Worm (Caenorhabditis elegans) whole organism, late embryonic: ENCODE results near the gene Y26E6A.2.

ENCODE experiments used
- C08G9.2 ChIP-seq: sonication (generic microtip); optimal IDR thresholded peaks from 2 replicates; lab custom pipeline; 2016; ENCODE audit warnings: mild to moderate bottlenecking, missing genetic modification characterization, moderate library complexity, missing compliant biosample characterization
- C38D4.7 ChIP-seq: fragments of 200-800 bp; sonication (Bioruptor generic); optimal IDR thresholded peaks from 2 replicates; lab custom pipeline; 2018; ENCODE audit warnings: mild to moderate bottlenecking, missing genetic modification characterization, moderate library complexity, missing compliant biosample characterization
- F13H6.1 ChIP-seq: sonication (generic microtip); optimal IDR thresholded peaks from 2 replicates; lab custom pipeline; 2016; ENCODE audit warnings: missing genetic modification characterization, missing compliant biosample characterization
- T23F11.4 ChIP-seq: fragments of 200-800 bp; sonication (Bioruptor generic); optimal IDR thresholded peaks from 2 replicates; lab custom pipeline; 2018; ENCODE audit warnings: mild to moderate bottlenecking, missing genetic modification characterization, missing compliant biosample characterization
- Y22D7AL.16 ChIP-seq: sonication (generic microtip); optimal IDR thresholded peaks from 2 replicates; lab custom pipeline; 2016; ENCODE audit warnings: missing genetic modification characterization, missing compliant biosample characterization
- ama-1 ChIP-seq: fragments of 150-350 bp; optimal IDR thresholded peaks from 2 replicates; lab custom pipeline; 2014
- ceh-18 ChIP-seq: sonication (generic microtip); optimal IDR thresholded peaks from 2 replicates; lab custom pipeline; 2016; ENCODE audit warnings: missing genetic modification characterization, missing compliant biosample characterization
- ceh-19 ChIP-seq: fragments of 200-800 bp; sonication (Bioruptor generic); optimal IDR thresholded peaks from 2 replicates; lab custom pipeline; 2018; ENCODE audit warnings: mild to moderate bottlenecking, missing genetic modification characterization, missing compliant biosample characterization
- ceh-2 ChIP-seq: sonication (generic microtip); optimal IDR thresholded peaks from 2 replicates; lab custom pipeline; 2016; ENCODE audit warnings: missing genotype, missing genetic modification characterization, missing compliant biosample characterization
- ceh-22 ChIP-seq: sonication (generic microtip); optimal IDR thresholded peaks from 2 replicates; lab custom pipeline; 2017; ENCODE audit warnings: missing biosample characterization, missing genetic modification characterization
- ceh-24 ChIP-seq: sonication (generic microtip); optimal IDR thresholded peaks from 2 replicates; lab custom pipeline; 2016; ENCODE audit warnings: mild to moderate bottlenecking, missing genetic modification characterization, missing compliant biosample characterization
- ceh-31 ChIP-seq: sonication (generic microtip); optimal IDR thresholded peaks from 2 replicates; lab custom pipeline; 2016; ENCODE audit warnings: missing genetic modification characterization, missing compliant biosample characterization
- ceh-34 ChIP-seq: sonication (generic microtip); optimal IDR thresholded peaks from 2 replicates; lab custom pipeline; 2016; ENCODE audit warnings: mild to moderate bottlenecking, missing genetic modification characterization, missing compliant biosample characterization
- ceh-45 ChIP-seq: fragments of 200-800 bp; sonication (Bioruptor generic); IDR thresholded peaks from 2 replicates; pipeline ENCODE4 v1.3.6; 2022; ENCODE audit warnings: missing genetic modification reagents, missing genetic modification characterization, missing compliant biosample characterization
- ceh-6 ChIP-seq: fragments of 200-800 bp; sonication (Bioruptor generic); optimal IDR thresholded peaks from 2 replicates; lab custom pipeline; 2018; ENCODE audit warnings: mild to moderate bottlenecking, missing genetic modification characterization, missing compliant biosample characterization
- ceh-9 ChIP-seq: sonication (generic microtip); optimal IDR thresholded peaks from 2 replicates; lab custom pipeline; 2016; ENCODE audit warnings: mild to moderate bottlenecking, missing genetic modification characterization, inconsistent platforms, missing compliant biosample characterization
- elt-2 ChIP-seq: sonication (generic microtip); optimal IDR thresholded peaks from 2 replicates; lab custom pipeline; 2016; ENCODE audit warnings: missing genetic modification reagents, missing genetic modification characterization, missing compliant biosample characterization
- elt-4 ChIP-seq: sonication (generic microtip); optimal IDR thresholded peaks from 2 replicates; lab custom pipeline; 2016; ENCODE audit warnings: missing genetic modification characterization, missing compliant biosample characterization
- ets-4 ChIP-seq: sonication (generic microtip); optimal IDR thresholded peaks from 2 replicates; lab custom pipeline; 2016; ENCODE audit warnings: missing genetic modification characterization, missing compliant biosample characterization
- eyg-1 ChIP-seq: sonication (generic microtip); optimal IDR thresholded peaks from 2 replicates; lab custom pipeline; 2016; ENCODE audit warnings: missing genotype, missing genetic modification characterization, missing compliant biosample characterization
- hlh-13 ChIP-seq: fragments of 200-800 bp; sonication (Bioruptor generic); optimal IDR thresholded peaks from 2 replicates; lab custom pipeline; 2018; ENCODE audit warnings: mild to moderate bottlenecking, missing genetic modification characterization, missing compliant biosample characterization
- hlh-30 ChIP-seq: sonication (generic microtip); optimal IDR thresholded peaks from 2 replicates; lab custom pipeline; 2017; ENCODE audit warnings: antibody characterized with exemption, missing genetic modification characterization, missing compliant biosample characterization; ENCODE audit not compliant: insufficient read depth
- hlh-6 ChIP-seq: sonication (generic microtip); optimal IDR thresholded peaks from 2 replicates; lab custom pipeline; 2016; ENCODE audit warnings: missing genotype, missing genetic modification characterization, missing compliant biosample characterization
- lim-6 ChIP-seq: sonication (generic microtip); optimal IDR thresholded peaks from 2 replicates; lab custom pipeline; 2016; ENCODE audit warnings: missing genetic modification characterization, missing compliant biosample characterization
- madf-2 ChIP-seq: sonication (generic microtip); optimal IDR thresholded peaks from 2 replicates; lab custom pipeline; 2017; ENCODE audit warnings: missing genetic modification characterization, missing compliant biosample characterization
- nfya-1 ChIP-seq: sonication (generic microtip); optimal IDR thresholded peaks from 2 replicates; lab custom pipeline; 2017; ENCODE audit warnings: missing genetic modification characterization, mild to moderate bottlenecking, missing compliant biosample characterization, antibody characterized with exemption, moderate library complexity
- nhr-232 ChIP-seq: sonication (generic microtip); optimal IDR thresholded peaks from 2 replicates; lab custom pipeline; 2016; ENCODE audit warnings: missing genetic modification characterization, missing compliant biosample characterization
- pag-3 ChIP-seq: sonication (generic microtip); optimal IDR thresholded peaks from 2 replicates; lab custom pipeline; 2016; ENCODE audit warnings: missing compliant biosample characterization, missing genetic modification characterization, borderline replicate concordance
- pat-9 ChIP-seq: fragments of 200-800 bp; sonication (Bioruptor generic); optimal IDR thresholded peaks from 2 replicates; lab custom pipeline; 2018; ENCODE audit warnings: mild to moderate bottlenecking, missing genetic modification characterization, moderate library complexity, missing compliant biosample characterization
- pha-2 ChIP-seq: sonication (generic microtip); optimal IDR thresholded peaks from 2 replicates; lab custom pipeline; 2017; ENCODE audit warnings: mild to moderate bottlenecking, missing genetic modification characterization, missing compliant biosample characterization
- pha-4 ChIP-seq: fragments of 150-350 bp; optimal IDR thresholded peaks from 2 replicates; lab custom pipeline; 2018; ENCODE audit warnings: missing biosample characterization, missing genetic modification reagents, missing genetic modification characterization
- ref-2 ChIP-seq: sonication (generic microtip); optimal IDR thresholded peaks from 2 replicates; lab custom pipeline; 2016; ENCODE audit warnings: missing genetic modification characterization, missing compliant biosample characterization
- rnt-1 ChIP-seq: sonication (generic microtip); optimal IDR thresholded peaks from 2 replicates; lab custom pipeline; 2016; ENCODE audit warnings: missing genetic modification characterization, missing compliant biosample characterization
- sdc-2 ChIP-seq: sonication (generic microtip); optimal IDR thresholded peaks from 2 replicates; lab custom pipeline; 2016; ENCODE audit warnings: missing genotype, missing genetic modification characterization, missing compliant biosample characterization
- sox-2 ChIP-seq: fragments of 200-800 bp; sonication (Bioruptor generic); IDR thresholded peaks from 2 replicates; pipeline ENCODE4 v1.3.6; 2022; ENCODE audit warnings: missing genetic modification reagents, missing genetic modification characterization, missing compliant biosample characterization
- syd-9 ChIP-seq: sonication (generic microtip); optimal IDR thresholded peaks from 2 replicates; lab custom pipeline; 2016; ENCODE audit warnings: mild to moderate bottlenecking, missing genetic modification characterization, moderate library complexity, missing compliant biosample characterization
- tbx-2 ChIP-seq: sonication (generic microtip); optimal IDR thresholded peaks from 2 replicates; lab custom pipeline; 2016; ENCODE audit warnings: missing genetic modification characterization, missing compliant biosample characterization
- tbx-7 ChIP-seq: sonication (generic microtip); optimal IDR thresholded peaks from 2 replicates; lab custom pipeline; 2016; ENCODE audit warnings: missing genotype, missing genetic modification characterization, missing compliant biosample characterization
- unc-42 ChIP-seq: sonication (generic microtip); optimal IDR thresholded peaks from 2 replicates; lab custom pipeline; 2016; ENCODE audit warnings: missing genotype, missing genetic modification characterization, missing compliant biosample characterization
- unc-55 ChIP-seq: sonication (generic microtip); optimal IDR thresholded peaks from 2 replicates; lab custom pipeline; 2017; ENCODE audit warnings: missing biosample characterization, missing genetic modification reagents, missing genetic modification characterization
- unc-86 ChIP-seq: sonication (generic microtip); optimal IDR thresholded peaks from 2 replicates; lab custom pipeline; 2016; ENCODE audit warnings: missing genetic modification characterization, missing compliant biosample characterization
- zip-5 ChIP-seq: sonication (generic microtip); optimal IDR thresholded peaks from 2 replicates; lab custom pipeline; 2016; ENCODE audit warnings: missing genetic modification characterization, missing compliant biosample characterization

Gene Y26E6A.2

DNA sequence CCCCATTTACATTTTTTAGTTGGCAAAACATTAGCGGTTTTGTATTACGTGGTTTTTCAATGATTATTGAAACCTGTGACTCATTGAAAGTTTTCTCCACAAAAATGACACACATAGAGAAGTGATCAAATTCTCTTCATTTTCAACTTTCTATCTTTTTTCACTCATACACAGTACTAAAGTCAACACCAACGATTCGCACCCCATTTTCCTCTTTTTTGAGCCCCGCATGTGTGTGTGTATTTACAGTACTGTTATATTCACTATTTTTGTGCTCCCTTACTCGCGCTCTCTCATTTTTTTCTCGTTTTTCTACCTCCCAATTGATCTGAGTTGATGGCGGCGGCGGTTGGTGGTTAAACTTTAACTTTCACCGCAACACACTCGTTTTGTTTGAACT, 44.3 kb upstream of the Y26E6A.2 start:
- no peak for TF ChIP-seq pha-4 (tag; lab: Kevin White, UChicago)
- no peak for TF ChIP-seq tbx-7 (tag; lab: Kevin White, UChicago)
- TF ChIP-seq C38D4.7: no peak
- TF ChIP-seq, all 69 proteins: peak for 0

DNA sequence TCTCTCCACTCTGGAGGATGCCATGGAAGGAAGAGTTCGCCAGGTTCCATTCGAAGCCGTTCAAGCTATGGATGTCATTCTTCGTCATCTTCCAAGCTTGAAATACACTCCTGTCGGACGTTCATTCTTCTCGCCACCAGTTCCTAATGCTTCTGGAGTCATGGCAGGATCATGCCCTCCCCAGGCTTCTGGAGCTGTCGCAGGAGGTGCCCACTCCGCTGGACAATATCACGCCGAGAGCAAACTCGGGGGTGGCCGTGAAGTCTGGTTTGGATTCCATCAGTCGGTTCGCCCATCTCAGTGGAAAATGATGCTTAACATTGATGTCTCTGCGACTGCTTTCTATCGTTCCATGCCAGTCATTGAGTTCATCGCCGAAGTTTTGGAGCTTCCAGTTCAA, 38.2 kb upstream of the Y26E6A.2 start:
- no peak for TF ChIP-seq hlh-6 (tag; lab: Kevin White, UChicago)
- no peak for TF ChIP-seq ceh-18 (tag; lab: Kevin White, UChicago)
- TF ChIP-seq nhr-232 (tag; lab: Kevin White, UChicago): no peak
- no peak for TF ChIP-seq Y22D7AL.16 (tag; lab: Kevin White, UChicago)
- TF ChIP-seq eyg-1 (tag; lab: Kevin White, UChicago): no peak
- TF ChIP-seq ceh-6 (GFP tag; lab: Kevin White, UChicago): no peak
- TF ChIP-seq lim-6 (tag; lab: Kevin White, UChicago): no peak
- TF ChIP-seq nfya-1 (tag; lab: Kevin White, UChicago): no peak
- no peak for TF ChIP-seq elt-2 (tag; lab: Kevin White, UChicago)
- TF ChIP-seq ceh-9: no peak
- no peak for TF ChIP-seq madf-2 (tag; lab: Kevin White, UChicago)
- TF ChIP-seq zip-5 (tag; lab: Kevin White, UChicago): no peak
- TF ChIP-seq pha-2 (tag; lab: Kevin White, UChicago): no peak
- TF ChIP-seq ceh-19: no peak
- TF ChIP-seq ets-4 (tag; lab: Kevin White, UChicago): no peak
- no peak for TF ChIP-seq ama-1
- TF ChIP-seq unc-86: no peak
- no peak for TF ChIP-seq syd-9
- TF ChIP-seq pat-9 (tag; lab: Kevin White, UChicago): no peak
- no peak for TF ChIP-seq unc-42 (tag; lab: Kevin White, UChicago)

DNA sequence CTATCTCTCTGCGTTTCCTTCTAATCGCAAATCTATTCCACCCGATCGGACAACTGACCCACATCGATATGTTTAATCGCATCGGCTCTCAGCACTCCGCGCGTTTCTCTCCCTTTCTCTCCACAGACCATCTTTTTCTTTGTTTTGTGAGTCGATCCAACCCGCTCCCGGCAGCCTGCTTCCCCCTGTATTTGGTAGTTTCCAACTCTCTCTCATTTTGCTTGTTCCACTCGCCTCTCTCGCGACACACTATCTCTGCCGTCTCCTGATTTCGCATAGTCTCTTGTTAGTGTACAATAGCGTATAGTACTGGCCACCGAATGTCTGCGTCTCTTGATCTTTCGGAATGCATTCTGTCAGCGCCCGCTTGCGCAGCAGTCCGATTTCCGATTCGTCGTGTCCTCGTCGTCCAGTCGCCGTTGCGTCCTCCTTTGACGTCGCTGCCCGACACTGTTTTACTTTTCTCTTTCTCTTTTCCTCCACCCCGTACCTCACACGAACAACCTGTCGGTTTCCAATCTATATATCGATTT, 36.5 kb upstream of the Y26E6A.2 start:
- TF ChIP-seq ceh-34 (tag; lab: Kevin White, UChicago) (peak; percentile 56), pha-4 (tag; lab: Kevin White, UChicago) (no peak), elt-4 (tag; lab: Kevin White, UChicago) (no peak), ceh-31 (peak; percentile 66), ceh-22 (tag; lab: Kevin White, UChicago) (peak; percentile 45), lim-6 (tag; lab: Kevin White, UChicago) (no peak), pag-3 (tag; lab: Kevin White, UChicago) (no peak), F13H6.1 (tag; lab: Kevin White, UChicago) (peak; percentile 68), ceh-6 (GFP tag; lab: Kevin White, UChicago) (peak; percentile 2), tbx-2 (peak; percentile 60), unc-55 (GFP tag; lab: Kevin White, UChicago) (peak; percentile 44), ceh-18 (tag; lab: Kevin White, UChicago) (peak; percentile 28), hlh-13 (GFP tag; lab: Kevin White, UChicago) (no peak), syd-9 (peak; percentile 26), sdc-2 (tag; lab: Kevin White, UChicago) (peak; percentile 39), rnt-1 (peak; percentile 3), ceh-45 (GFP tag; lab: Robert Waterston, UW) (no peak), unc-42 (tag; lab: Kevin White, UChicago) (no peak), ceh-2 (tag; lab: Kevin White, UChicago) (peak; percentile 40), madf-2 (tag; lab: Kevin White, UChicago) (peak; percentile 5), ceh-24 (tag; lab: Kevin White, UChicago) (no peak), sox-2 (peak; percentile 28), nfya-1 (tag; lab: Kevin White, UChicago) (peak; percentile 53), hlh-30 (peak; percentile 44), T23F11.4 (peak; percentile 4), eyg-1 (tag; lab: Kevin White, UChicago) (peak; percentile 14), ref-2 (peak; percentile 70), C08G9.2 (tag; lab: Kevin White, UChicago) (peak; percentile 14)
